Worm (Caenorhabditis elegans): ENCODE data around the gene F35D2.3.

The F35D2.3 gene

ce11 chrII:7570305-7570704, at the start of gene F35D2.3:
TSS of gene F35D2.3 (plus strand) at chrII:7570605.
- TF ChIP-seq unc-39 (tag; optimal IDR thresholded peaks at IDR 0.05) (no peak), egl-5 (tag; optimal IDR thresholded peaks at IDR 0.05) (no peak), nhr-43 (tag; optimal IDR thresholded peaks at IDR 0.05; ENCODE audit: poor library complexity, severe bottlenecking) (no peak), fos-1 (tag; optimal IDR thresholded peaks at IDR 0.05) (no peak), jun-1 (tag; optimal IDR thresholded peaks at IDR 0.05) (no peak), nhr-25 (tag; optimal IDR thresholded peaks at IDR 0.05) (no peak), nfya-1 (tag; optimal IDR thresholded peaks at IDR 0.05; ENCODE audit: insufficient read depth) (no peak), nhr-23 (tag; optimal IDR thresholded peaks at IDR 0.05) (no peak), nhr-76 (tag; optimal IDR thresholded peaks at IDR 0.05) (no peak), nhr-77 (tag; optimal IDR thresholded peaks at IDR 0.05) (no peak), zag-1 (tag; optimal IDR thresholded peaks at IDR 0.05) (no peak), R02D3.7 (tag; optimal IDR thresholded peaks at IDR 0.05) (no peak), ceh-9 (tag; optimal IDR thresholded peaks at IDR 0.05) (no peak), pha-4 (tag; optimal IDR thresholded peaks at IDR 0.05) (no peak), mdl-1 (tag; optimal IDR thresholded peaks at IDR 0.05) (no peak), sea-2 (GFP tag; optimal IDR thresholded peaks at IDR 0.05) (no peak), nhr-237 (tag; optimal IDR thresholded peaks at IDR 0.05) (no peak), lsy-12 (tag; optimal IDR thresholded peaks at IDR 0.05) (no peak), snpc-4 (tag; optimal IDR thresholded peaks at IDR 0.05) (no peak)

DNA sequence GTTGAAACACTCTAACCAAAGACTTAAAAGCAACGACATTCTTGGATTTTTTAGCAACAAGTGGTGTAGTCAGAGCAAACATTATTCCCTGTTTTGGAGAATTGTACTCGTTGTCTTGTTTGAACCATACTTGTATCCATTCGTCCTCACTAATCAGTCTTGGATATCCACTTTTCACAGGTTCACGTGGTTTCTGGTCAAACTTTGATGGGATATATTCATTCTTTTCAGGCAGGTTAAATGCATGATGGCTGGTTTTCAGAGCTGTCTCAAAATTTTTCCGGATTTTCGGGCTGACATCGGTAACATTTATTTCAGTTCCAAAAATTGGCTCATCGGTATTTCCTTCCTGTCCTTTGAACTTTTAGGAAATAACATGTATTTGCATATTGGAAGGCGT, 49.0 kb upstream of the F35D2.3 start:
- no peak for TF ChIP-seq egl-5 (tag; optimal IDR thresholded peaks at IDR 0.05)
- TF ChIP-seq ceh-9 (tag; optimal IDR thresholded peaks at IDR 0.05): no peak
- no peak for TF ChIP-seq nhr-67 (tag; optimal IDR thresholded peaks at IDR 0.05)
- TF ChIP-seq pqm-1 (tag; optimal IDR thresholded peaks at IDR 0.05): no peak
- no peak for TF ChIP-seq ceh-82 (tag; optimal IDR thresholded peaks at IDR 0.05)
- TF ChIP-seq elt-3 (tag; optimal IDR thresholded peaks at IDR 0.05): no peak
- TF ChIP-seq ceh-16 (tag; optimal IDR thresholded peaks at IDR 0.05): no peak
- no peak for TF ChIP-seq elt-1 (tag; optimal IDR thresholded peaks at IDR 0.05)
- no peak for TF ChIP-seq R02D3.7 (tag; optimal IDR thresholded peaks at IDR 0.05)
- no peak for TF ChIP-seq ztf-4 (tag; optimal IDR thresholded peaks at IDR 0.05)
- TF ChIP-seq nhr-43 (tag; optimal IDR thresholded peaks at IDR 0.05; ENCODE audit: poor library complexity, severe bottlenecking): no peak

DNA sequence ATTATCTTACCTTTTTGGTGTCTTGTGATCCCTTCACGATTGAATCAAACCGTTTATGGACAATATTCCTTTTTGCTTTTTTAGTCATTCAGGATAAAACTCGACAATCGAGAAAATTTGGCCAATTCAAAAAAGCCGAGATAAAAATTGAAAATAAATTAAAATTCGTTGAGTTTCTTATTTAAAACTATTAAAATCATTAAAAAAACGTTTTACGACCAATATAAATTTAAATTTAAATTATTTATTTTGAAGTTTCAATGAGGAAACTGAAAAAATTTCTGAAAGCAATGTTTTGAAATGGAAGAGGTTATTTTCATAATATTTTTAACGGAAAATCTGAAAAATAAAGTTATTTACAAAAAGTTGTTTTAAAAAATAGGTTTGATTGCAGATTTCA, 47.1 kb upstream of the F35D2.3 start, which contains the start of gene ZK1290.15:
Gene ZK1290.15, plus strand, starts transcription at position 301 of the 400 bp plus-strand sequence.
- TF ChIP-seq nhr-43 (tag; optimal IDR thresholded peaks at IDR 0.05; ENCODE audit: poor library complexity, severe bottlenecking) (no peak), mdl-1 (tag; optimal IDR thresholded peaks at IDR 0.05) (no peak), nhr-11 (tag; optimal IDR thresholded peaks at IDR 0.05) (no peak), ZK546.5 (tag; optimal IDR thresholded peaks at IDR 0.05) (no peak), nhr-12 (tag; optimal IDR thresholded peaks at IDR 0.05) (no peak), egl-5 (tag; optimal IDR thresholded peaks at IDR 0.05) (no peak), ceh-28 (tag; optimal IDR thresholded peaks at IDR 0.05) (no peak), fkh-2 (tag; optimal IDR thresholded peaks at IDR 0.05) (no peak), pha-4 (tag; optimal IDR thresholded peaks at IDR 0.05) (no peak)

DNA sequence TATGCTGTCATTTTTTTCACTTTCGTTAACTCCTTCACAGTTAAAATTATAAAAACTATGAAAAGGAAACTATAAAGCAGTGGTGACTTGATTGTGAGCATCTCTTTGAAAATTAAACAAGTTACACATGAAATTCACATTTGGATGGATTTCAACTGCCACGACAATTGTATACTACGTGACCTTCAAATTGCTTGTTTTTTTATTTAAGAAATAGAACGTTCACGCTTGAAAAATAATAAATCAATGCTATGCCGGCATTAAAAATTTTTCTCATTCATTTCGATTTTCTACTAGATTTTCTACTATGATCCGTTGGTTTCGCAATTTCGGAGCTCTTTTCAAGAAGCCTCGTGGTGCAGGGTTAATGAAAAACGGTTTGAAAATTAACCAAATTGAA, 44.9 kb upstream of the F35D2.3 start, which contains the start of the genes ZK1290.7 and rnh-1.1:
Gene ZK1290.7, minus strand, starts transcription at position 101 of the 400 bp plus-strand sequence.
Gene rnh-1.1, plus strand, starts transcription at position 281 of the 400 bp plus-strand sequence.
- TF ChIP-seq fkh-2 (tag; optimal IDR thresholded peaks at IDR 0.05) (no peak), nhr-77 (tag; optimal IDR thresholded peaks at IDR 0.05) (no peak), unc-39 (tag; optimal IDR thresholded peaks at IDR 0.05) (no peak), nhr-28 (tag; optimal IDR thresholded peaks at IDR 0.05) (no peak), fkh-10 (GFP tag; optimal IDR thresholded peaks at IDR 0.05) (no peak), nhr-76 (tag; optimal IDR thresholded peaks at IDR 0.05) (no peak), eor-1 (tag; optimal IDR thresholded peaks at IDR 0.05) (no peak), mml-1 (tag; optimal IDR thresholded peaks at IDR 0.05) (no peak), lin-39 (tag; optimal IDR thresholded peaks at IDR 0.05) (no peak), ztf-4 (tag; optimal IDR thresholded peaks at IDR 0.05) (no peak), nhr-23 (tag; optimal IDR thresholded peaks at IDR 0.05) (no peak), lsy-12 (tag; optimal IDR thresholded peaks at IDR 0.05) (no peak), nhr-43 (tag; optimal IDR thresholded peaks at IDR 0.05; ENCODE audit: poor library complexity, severe bottlenecking) (no peak), ceh-16 (tag; optimal IDR thresholded peaks at IDR 0.05) (no peak), tbx-2 (tag; optimal IDR thresholded peaks at IDR 0.05) (no peak)

Data from whole organism, L3 larva.